Worm (Caenorhabditis elegans) whole organism, late embryonic: ENCODE measurements around the gene K01D12.5.

Source experiments
- C08G9.2 ChIP-seq: sonication (generic microtip); optimal IDR thresholded peaks from 2 replicates; lab custom pipeline; 2016; ENCODE audit warnings: mild to moderate bottlenecking, missing genetic modification characterization, moderate library complexity, missing compliant biosample characterization
- C38D4.7 ChIP-seq: fragments of 200-800 bp; sonication (Bioruptor generic); optimal IDR thresholded peaks from 2 replicates; lab custom pipeline; 2018; ENCODE audit warnings: mild to moderate bottlenecking, missing genetic modification characterization, moderate library complexity, missing compliant biosample characterization
- F13H6.1 ChIP-seq: sonication (generic microtip); optimal IDR thresholded peaks from 2 replicates; lab custom pipeline; 2016; ENCODE audit warnings: missing genetic modification characterization, missing compliant biosample characterization
- K02D7.2 ChIP-seq: sonication (generic microtip); optimal IDR thresholded peaks from 2 replicates; lab custom pipeline; 2017; ENCODE audit warnings: mild to moderate bottlenecking, missing genetic modification characterization, missing compliant biosample characterization
- T23F11.4 ChIP-seq: fragments of 200-800 bp; sonication (Bioruptor generic); optimal IDR thresholded peaks from 2 replicates; lab custom pipeline; 2018; ENCODE audit warnings: mild to moderate bottlenecking, missing genetic modification characterization, missing compliant biosample characterization
- Y22D7AL.16 ChIP-seq: sonication (generic microtip); optimal IDR thresholded peaks from 2 replicates; lab custom pipeline; 2016; ENCODE audit warnings: missing genetic modification characterization, missing compliant biosample characterization
- ama-1 ChIP-seq: fragments of 150-350 bp; optimal IDR thresholded peaks from 2 replicates; lab custom pipeline; 2014
- ceh-14 ChIP-seq: sonication (generic microtip); optimal IDR thresholded peaks from 2 replicates; lab custom pipeline; 2016; ENCODE audit warnings: missing genotype, missing genetic modification characterization, missing compliant biosample characterization
- ceh-18 ChIP-seq: sonication (generic microtip); optimal IDR thresholded peaks from 2 replicates; lab custom pipeline; 2016; ENCODE audit warnings: missing genetic modification characterization, missing compliant biosample characterization
- ceh-2 ChIP-seq: sonication (generic microtip); optimal IDR thresholded peaks from 2 replicates; lab custom pipeline; 2016; ENCODE audit warnings: missing genotype, missing genetic modification characterization, missing compliant biosample characterization
- ceh-30 ChIP-seq: fragments of 150-350 bp; optimal IDR thresholded peaks from 2 replicates; lab custom pipeline; 2014; ENCODE audit warnings: missing biosample characterization, missing genetic modification characterization
- ceh-31 ChIP-seq: sonication (generic microtip); optimal IDR thresholded peaks from 2 replicates; lab custom pipeline; 2016; ENCODE audit warnings: missing genetic modification characterization, missing compliant biosample characterization
- ceh-45 ChIP-seq: fragments of 200-800 bp; sonication (Bioruptor generic); IDR thresholded peaks from 2 replicates; pipeline ENCODE4 v1.3.6; 2022; ENCODE audit warnings: missing genetic modification reagents, missing genetic modification characterization, missing compliant biosample characterization
- ceh-6 ChIP-seq: fragments of 200-800 bp; sonication (Bioruptor generic); optimal IDR thresholded peaks from 2 replicates; lab custom pipeline; 2018; ENCODE audit warnings: mild to moderate bottlenecking, missing genetic modification characterization, missing compliant biosample characterization
- che-1 ChIP-seq: sonication (generic microtip); optimal IDR thresholded peaks from 2 replicates; lab custom pipeline; 2016; ENCODE audit warnings: mild to moderate bottlenecking, missing genetic modification characterization, missing compliant biosample characterization
- dmd-4 ChIP-seq: sonication (generic microtip); optimal IDR thresholded peaks from 2 replicates; lab custom pipeline; 2016; ENCODE audit warnings: borderline replicate concordance, missing genetic modification characterization, missing compliant biosample characterization
- elt-2 ChIP-seq: sonication (generic microtip); optimal IDR thresholded peaks from 2 replicates; lab custom pipeline; 2016; ENCODE audit warnings: missing genetic modification reagents, missing genetic modification characterization, missing compliant biosample characterization
- elt-4 ChIP-seq: sonication (generic microtip); optimal IDR thresholded peaks from 2 replicates; lab custom pipeline; 2016; ENCODE audit warnings: missing genetic modification characterization, missing compliant biosample characterization
- eyg-1 ChIP-seq: sonication (generic microtip); optimal IDR thresholded peaks from 2 replicates; lab custom pipeline; 2016; ENCODE audit warnings: missing genotype, missing genetic modification characterization, missing compliant biosample characterization
- fkh-10 ChIP-seq: fragments of 150-350 bp; optimal IDR thresholded peaks from 2 replicates; lab custom pipeline; 2014; ENCODE audit warnings: missing biosample characterization, missing genetic modification reagents, missing genetic modification characterization
- gmeb-2 ChIP-seq: sonication (generic microtip); optimal IDR thresholded peaks from 2 replicates; lab custom pipeline; 2016; ENCODE audit warnings: missing genetic modification characterization, inconsistent platforms, missing compliant biosample characterization
- hlh-6 ChIP-seq: sonication (generic microtip); optimal IDR thresholded peaks from 2 replicates; lab custom pipeline; 2016; ENCODE audit warnings: missing genotype, missing genetic modification characterization, missing compliant biosample characterization
- lim-6 ChIP-seq: sonication (generic microtip); optimal IDR thresholded peaks from 2 replicates; lab custom pipeline; 2016; ENCODE audit warnings: missing genetic modification characterization, missing compliant biosample characterization
- lin-11 ChIP-seq: fragments of 200-800 bp; sonication (Bioruptor generic); optimal IDR thresholded peaks from 2 replicates; lab custom pipeline; 2018; ENCODE audit warnings: mild to moderate bottlenecking, missing genetic modification characterization, missing compliant biosample characterization
- mec-3 ChIP-seq: sonication (generic microtip); optimal IDR thresholded peaks from 2 replicates; lab custom pipeline; 2016; ENCODE audit warnings: borderline replicate concordance, missing genetic modification characterization, missing compliant biosample characterization
- nfya-1 ChIP-seq: sonication (generic microtip); optimal IDR thresholded peaks from 2 replicates; lab custom pipeline; 2017; ENCODE audit warnings: missing genetic modification characterization, mild to moderate bottlenecking, missing compliant biosample characterization, antibody characterized with exemption, moderate library complexity
- nhr-11 ChIP-seq: fragments of 150-350 bp; optimal IDR thresholded peaks from 2 replicates; lab custom pipeline; 2014; ENCODE audit warnings: missing biosample characterization, missing genetic modification characterization
- nhr-232 ChIP-seq: sonication (generic microtip); optimal IDR thresholded peaks from 2 replicates; lab custom pipeline; 2016; ENCODE audit warnings: missing genetic modification characterization, missing compliant biosample characterization
- pha-4 ChIP-seq: fragments of 150-350 bp; optimal IDR thresholded peaks from 2 replicates; lab custom pipeline; 2018; ENCODE audit warnings: missing biosample characterization, missing genetic modification reagents, missing genetic modification characterization
- pqm-1 ChIP-seq: sonication (generic microtip); optimal IDR thresholded peaks from 2 replicates; lab custom pipeline; 2016; ENCODE audit warnings: missing genetic modification characterization, missing compliant biosample characterization
- ref-2 ChIP-seq: sonication (generic microtip); optimal IDR thresholded peaks from 2 replicates; lab custom pipeline; 2016; ENCODE audit warnings: missing genetic modification characterization, missing compliant biosample characterization
- rnt-1 ChIP-seq: sonication (generic microtip); optimal IDR thresholded peaks from 2 replicates; lab custom pipeline; 2016; ENCODE audit warnings: missing genetic modification characterization, missing compliant biosample characterization
- sox-2 ChIP-seq: fragments of 200-800 bp; sonication (Bioruptor generic); IDR thresholded peaks from 2 replicates; pipeline ENCODE4 v1.3.6; 2022; ENCODE audit warnings: missing genetic modification reagents, missing genetic modification characterization, missing compliant biosample characterization
- sox-4 ChIP-seq: sonication (generic microtip); optimal IDR thresholded peaks from 2 replicates; lab custom pipeline; 2017; ENCODE audit warnings: mild to moderate bottlenecking, missing genetic modification characterization, inconsistent platforms, missing compliant biosample characterization
- syd-9 ChIP-seq: sonication (generic microtip); optimal IDR thresholded peaks from 2 replicates; lab custom pipeline; 2016; ENCODE audit warnings: mild to moderate bottlenecking, missing genetic modification characterization, moderate library complexity, missing compliant biosample characterization
- tbx-7 ChIP-seq: sonication (generic microtip); optimal IDR thresholded peaks from 2 replicates; lab custom pipeline; 2016; ENCODE audit warnings: missing genotype, missing genetic modification characterization, missing compliant biosample characterization
- unc-42 ChIP-seq: sonication (generic microtip); optimal IDR thresholded peaks from 2 replicates; lab custom pipeline; 2016; ENCODE audit warnings: missing genotype, missing genetic modification characterization, missing compliant biosample characterization
- unc-55 ChIP-seq: sonication (generic microtip); optimal IDR thresholded peaks from 2 replicates; lab custom pipeline; 2017; ENCODE audit warnings: missing biosample characterization, missing genetic modification reagents, missing genetic modification characterization
- zip-5 ChIP-seq: sonication (generic microtip); optimal IDR thresholded peaks from 2 replicates; lab custom pipeline; 2016; ENCODE audit warnings: missing genetic modification characterization, missing compliant biosample characterization

Gene K01D12.5

ce11 chrV:12404544-12404943, 6.9 kb downstream of the K01D12.5 start, which contains the start of gene K01D12.9:
K01D12.9 (minus strand) TSS chrV:12404644.
- TF ChIP-seq mec-3 (tag; lab: Kevin White, UChicago) (no peak), lim-6 (tag; lab: Kevin White, UChicago) (no peak)

ce11 chrV:12405929-12406328, 8.3 kb downstream of the K01D12.5 start, which contains the start of gene K01D12.10:
K01D12.10 (plus strand) TSS chrV:12406229.
- TF ChIP-seq Y22D7AL.16 (tag; lab: Kevin White, UChicago) (no peak), syd-9 (tag; lab: Kevin White, UChicago) (no peak), ceh-18 (no peak), hlh-6 (tag; lab: Kevin White, UChicago) (no peak), unc-42 (tag; lab: Kevin White, UChicago) (no peak), zip-5 (no peak), fkh-10 (GFP tag; lab: Kevin White, UChicago) (no peak), F13H6.1 (tag; lab: Kevin White, UChicago) (no peak), pqm-1 (tag; lab: Kevin White, UChicago) (no peak), elt-4 (no peak), gmeb-2 (tag; lab: Kevin White, UChicago) (no peak), elt-2 (tag; lab: Kevin White, UChicago) (no peak), tbx-7 (tag; lab: Kevin White, UChicago) (no peak), ceh-45 (GFP tag; lab: Robert Waterston, UW) (no peak), sox-4 (no peak), ceh-14 (tag; lab: Kevin White, UChicago) (no peak), T23F11.4 (no peak)

- TF ChIP-seq syd-9 (tag; lab: Kevin White, UChicago): no peak
- TF ChIP-seq sox-4: no peak
- no peak for TF ChIP-seq eyg-1 (tag; lab: Kevin White, UChicago)
- TF ChIP-seq ceh-2 (tag; lab: Kevin White, UChicago): no peak
- TF ChIP-seq ceh-31: no peak
- TF ChIP-seq F13H6.1 (tag; lab: Kevin White, UChicago): no peak
- TF ChIP-seq nfya-1 (tag; lab: Kevin White, UChicago): no peak
- no peak for TF ChIP-seq mec-3 (tag; lab: Kevin White, UChicago)
- TF ChIP-seq unc-55 (GFP tag; lab: Kevin White, UChicago): no peak
- TF ChIP-seq hlh-6 (tag; lab: Kevin White, UChicago): no peak
- TF ChIP-seq nhr-232 (tag; lab: Kevin White, UChicago): no peak
These were observed 8.9 kb downstream of the K01D12.5 start for ce11 chrV:12406514-12406913.

ce11 chrV:12408525-12408924, 10.9 kb downstream of the K01D12.5 start, which contains the start of gene cdr-4:
cdr-4 (minus strand) TSS chrV:12408625.
- TF ChIP-seq rnt-1 (tag; lab: Kevin White, UChicago) (no peak), pha-4 (tag; lab: Kevin White, UChicago) (no peak), lin-11 (tag; lab: Kevin White, UChicago) (no peak), ceh-2 (tag; lab: Kevin White, UChicago) (no peak), C08G9.2 (tag; lab: Kevin White, UChicago) (no peak), ceh-14 (tag; lab: Kevin White, UChicago) (no peak), ref-2 (tag; lab: Kevin White, UChicago) (no peak), ceh-6 (no peak), Y22D7AL.16 (tag; lab: Kevin White, UChicago) (no peak), sox-2 (GFP tag; lab: Robert Waterston, UW) (no peak), nhr-11 (tag; lab: Kevin White, UChicago) (no peak)

ce11 chrV:12408996-12409395, 11.4 kb downstream of the K01D12.5 start:
- TF ChIP-seq hlh-6 (tag; lab: Kevin White, UChicago) (no peak), eyg-1 (tag; lab: Kevin White, UChicago) (no peak), ceh-30 (tag; lab: Kevin White, UChicago) (no peak), ceh-18 (no peak), unc-55 (GFP tag; lab: Kevin White, UChicago) (no peak), ama-1 (lab: Kevin White, UChicago) (no peak), K02D7.2 (tag; lab: Kevin White, UChicago) (no peak), che-1 (tag; lab: Kevin White, UChicago) (no peak), C38D4.7 (GFP tag; lab: Kevin White, UChicago) (no peak), dmd-4 (no peak)
- TF ChIP-seq, all 69 proteins: peak for 0
